Fruit fly (Drosophila melanogaster) whole organism, adult: Measurements from ENCODE around the gene CG18258.

Experiments used
- CG33017 ChIP-seq: fragments of 200-800 bp; sonication (Bioruptor generic); optimal IDR thresholded peaks from 2 replicates; lab custom pipeline; 2018; ENCODE audit warnings: missing biosample characterization, mild to moderate bottlenecking, missing genetic modification characterization, moderate library complexity
- CG7045 ChIP-seq: fragments of 200-800 bp; sonication (Bioruptor generic); optimal IDR thresholded peaks from 2 replicates; lab custom pipeline; 2017; ENCODE audit warnings: missing biosample characterization, mild to moderate bottlenecking, missing genetic modification characterization

dm6 chrX:17207865-17208486 is 4.1 kb upstream of the CG18258 start, which contains the start of gene CG32563:
- TF ChIP-seq CG7045 (GFP tag; lab: Kevin White, UChicago) (no peak), CG33017 (tag; lab: Kevin White, UChicago) (no peak)
